Worm (Caenorhabditis elegans) whole organism, L4/young adult: ENCODE results near the gene C25E10.13.

Experiments
- W03F9.2 ChIP-seq: fragments of 150-350 bp; optimal IDR thresholded peaks from 2 replicates; lab custom pipeline; 2014; ENCODE audit warnings: missing biosample characterization, missing genetic modification characterization
- dao-5 ChIP-seq: sonication (generic microtip); optimal IDR thresholded peaks from 2 replicates; lab custom pipeline; 2016; ENCODE audit warnings: missing genotype, missing genetic modification characterization, moderate library complexity, missing compliant biosample characterization
- him-1 ChIP-seq: sonication (generic microtip); optimal IDR thresholded peaks from 2 replicates; lab custom pipeline; 2016; ENCODE audit warnings: missing genotype, missing genetic modification reagents, missing genetic modification characterization, missing compliant biosample characterization

- TF ChIP-seq dao-5 (tag; lab: Kevin White, UChicago) (no peak), W03F9.2 (no peak), him-1 (no peak)
These were observed 3.6 kb downstream of the C25E10.13 start for ce11 chrV:9063134-9063533.
